In genomic region chrV:8495965-8496364, ce11 we compare ENCODE assay signal across 7 worm cellular contexts.
A peak's percentile ranks its signal among the peaks of the same experiment; 100 is the strongest.
TF ChIP-seq lines count a peak whose summit lies in the region.

No protein-coding gene starts in this region.

TF ChIP-seq in whole organism, L1 larva, 84 proteins besides CTCF, POLR2A, EP300 and RAD21 (continues in another document):
- TF ChIP-seq egl-13 (tag; optimal IDR thresholded peaks at IDR 0.05; lab: Kevin White, UChicago) (no peak), isw-1 (GFP tag; IDR thresholded peaks at IDR 0.05; lab: Robert Waterston, UW) (no peak), lin-13 (GFP tag; optimal IDR thresholded peaks at IDR 0.05; lab: Kevin White, UChicago) (no peak), ces-1 (GFP tag; optimal IDR thresholded peaks at IDR 0.05; lab: Kevin White, UChicago) (no peak), vab-15 (tag; optimal IDR thresholded peaks at IDR 0.05; lab: Kevin White, UChicago) (no peak), snu-23 (GFP tag; optimal IDR thresholded peaks at IDR 0.05; lab: Kevin White, UChicago) (peak; percentile 3), zip-4 (GFP tag; optimal IDR thresholded peaks at IDR 0.05; lab: Kevin White, UChicago) (no peak), nhr-20 (tag; optimal IDR thresholded peaks at IDR 0.05; lab: Kevin White, UChicago) (no peak), C04F5.9 (tag; optimal IDR thresholded peaks at IDR 0.05; lab: Kevin White, UChicago) (no peak), jun-1 (tag; optimal IDR thresholded peaks at IDR 0.05; lab: Kevin White, UChicago) (no peak), nhr-12 (tag; optimal IDR thresholded peaks at IDR 0.05; lab: Kevin White, UChicago) (no peak), lsy-2 (tag; optimal IDR thresholded peaks at IDR 0.05; lab: Kevin White, UChicago) (no peak), grh-1 (GFP tag; IDR thresholded peaks at IDR 0.05; lab: Robert Waterston, UW) (no peak), pax-3 (tag; optimal IDR thresholded peaks at IDR 0.05; lab: Kevin White, UChicago) (no peak)

TF ChIP-seq in whole organism, L2 larva, 48 proteins besides CTCF, POLR2A, EP300 and RAD21 (continues in another document):
- TF ChIP-seq ceh-82 (tag; optimal IDR thresholded peaks at IDR 0.05; lab: Kevin White, UChicago) (no peak), elt-1 (tag; optimal IDR thresholded peaks at IDR 0.05; lab: Kevin White, UChicago) (no peak), nhr-12 (tag; optimal IDR thresholded peaks at IDR 0.05; lab: Kevin White, UChicago) (no peak), unc-39 (tag; optimal IDR thresholded peaks at IDR 0.05; lab: Kevin White, UChicago) (no peak), mdl-1 (tag; optimal IDR thresholded peaks at IDR 0.05; lab: Kevin White, UChicago) (no peak), sma-3 (GFP tag; optimal IDR thresholded peaks at IDR 0.05; lab: Kevin White, UChicago) (no peak), nhr-129 (tag; optimal IDR thresholded peaks at IDR 0.05; lab: Kevin White, UChicago) (peak; percentile 48), sma-9 (GFP tag; optimal IDR thresholded peaks at IDR 0.05; lab: Kevin White, UChicago) (no peak), sma-9 (tag; optimal IDR thresholded peaks at IDR 0.05; lab: Kevin White, UChicago) (no peak), C34F6.9 (tag; optimal IDR thresholded peaks at IDR 0.05; lab: Kevin White, UChicago) (no peak), skn-1 (tag; optimal IDR thresholded peaks at IDR 0.05; lab: Kevin White, UChicago) (no peak), nhr-77 (tag; optimal IDR thresholded peaks at IDR 0.05; lab: Kevin White, UChicago) (no peak), unc-55 (GFP tag; optimal IDR thresholded peaks at IDR 0.05; lab: Kevin White, UChicago) (no peak), lin-11 (tag; optimal IDR thresholded peaks at IDR 0.05; lab: Kevin White, UChicago) (no peak)

TF ChIP-seq in whole organism, L3 larva, 47 proteins besides CTCF, POLR2A, EP300 and RAD21:
- TF ChIP-seq snpc-4 (tag; optimal IDR thresholded peaks at IDR 0.05; lab: Kevin White, UChicago) = peak; percentile 4
- peak; percentile 22 for TF ChIP-seq elt-2 (tag; optimal IDR thresholded peaks at IDR 0.05; lab: Kevin White, UChicago)
- no peak for TF ChIP-seq mml-1 (tag; optimal IDR thresholded peaks at IDR 0.05; lab: Kevin White, UChicago)
- TF ChIP-seq lin-15B (tag; optimal IDR thresholded peaks at IDR 0.05; lab: Kevin White, UChicago) = no peak

TF ChIP-seq in whole organism, L4 larva, 104 proteins besides CTCF, POLR2A, EP300 and RAD21 (continues in another document):
- TF ChIP-seq unc-39 (tag; optimal IDR thresholded peaks at IDR 0.05; lab: Kevin White, UChicago) = no peak
- no peak for TF ChIP-seq zip-2 (tag; optimal IDR thresholded peaks at IDR 0.05; lab: Kevin White, UChicago)
- no peak for TF ChIP-seq Y5F2A.4 (GFP tag; optimal IDR thresholded peaks at IDR 0.05; lab: Kevin White, UChicago)
- TF ChIP-seq skn-1 (tag; optimal IDR thresholded peaks at IDR 0.05; lab: Kevin White, UChicago) = no peak
- no peak for TF ChIP-seq daf-8 (GFP tag; IDR thresholded peaks at IDR 0.05; lab: Robert Waterston, UW)
- TF ChIP-seq unc-130 (GFP tag; optimal IDR thresholded peaks at IDR 0.05; lab: Kevin White, UChicago) = peak; percentile 36
- TF ChIP-seq ceh-28 (tag; optimal IDR thresholded peaks at IDR 0.05; lab: Kevin White, UChicago) = no peak
- TF ChIP-seq arid-1 (GFP tag; conservative IDR thresholded peaks at IDR 0.05; lab: Robert Waterston, UW) = peak; percentile 43; the same call in 1 of the 2 replicates
- peak; percentile 69 for TF ChIP-seq lim-7 (GFP tag; IDR thresholded peaks at IDR 0.05; lab: Robert Waterston, UW)
- 0 out of 2 replicates have a peak, but pooled peaks have one; percentile 62 for TF ChIP-seq dmd-8 (GFP tag; IDR thresholded peaks at IDR 0.05; lab: Robert Waterston, UW)
- TF ChIP-seq dmd-6 (GFP tag; IDR thresholded peaks at IDR 0.05; lab: Robert Waterston, UW) = peak; percentile 34; the same call in 1 of the 2 replicates
- no peak for TF ChIP-seq ama-1 (optimal IDR thresholded peaks at IDR 0.05; lab: Kevin White, UChicago)
- peak; percentile 46; the same call in 1 of the 2 replicates for TF ChIP-seq tra-1 (GFP tag; IDR thresholded peaks at IDR 0.05; lab: Robert Waterston, UW)
- TF ChIP-seq nhr-48 (tag; optimal IDR thresholded peaks at IDR 0.05; lab: Kevin White, UChicago) = no peak
- 0 out of 2 replicates have a peak, but pooled peaks have one; percentile 11 for TF ChIP-seq lin-1 (GFP tag; IDR thresholded peaks at IDR 0.05; lab: Robert Waterston, UW)

TF ChIP-seq in whole organism, early embryonic, 17 proteins besides CTCF, POLR2A, EP300 and RAD21:
- TF ChIP-seq ama-1 (optimal IDR thresholded peaks at IDR 0.05; lab: Kevin White, UChicago) (no peak), B0310.2 (tag; optimal IDR thresholded peaks at IDR 0.05; lab: Kevin White, UChicago) (no peak), F13C5.2 (tag; optimal IDR thresholded peaks at IDR 0.05; lab: Kevin White, UChicago) (no peak), hmbx-1 (tag; optimal IDR thresholded peaks at IDR 0.05; lab: Kevin White, UChicago) (no peak), ceh-36 (tag; optimal IDR thresholded peaks at IDR 0.05; lab: Kevin White, UChicago) (no peak), tbx-37 (GFP tag; conservative IDR thresholded peaks at IDR 0.05; lab: Robert Waterston, UW) (no peak), flt-1 (GFP tag; IDR thresholded peaks at IDR 0.05; lab: Robert Waterston, UW) (no peak), pes-1 (GFP tag; IDR thresholded peaks at IDR 0.05; lab: Robert Waterston, UW) (peak; percentile 57; the same call in 1 of the 2 replicates)

TF ChIP-seq in whole organism, midembryonic, 9 proteins besides CTCF, POLR2A, EP300 and RAD21:
- TF ChIP-seq tab-1 (GFP tag; IDR thresholded peaks at IDR 0.05; lab: Robert Waterston, UW) (0 out of 2 replicates have a peak, but pooled peaks have one; percentile 8), ref-1 (GFP tag; conservative IDR thresholded peaks at IDR 0.05; lab: Robert Waterston, UW) (no peak)

TF ChIP-seq in whole organism, young adult, 124 proteins besides CTCF, POLR2A, EP300 and RAD21 (continues in another document):
- peak; percentile 29 for TF ChIP-seq lin-54 (GFP tag; optimal IDR thresholded peaks at IDR 0.05; lab: Kevin White, UChicago)
- TF ChIP-seq tbp1 (GFP tag; optimal IDR thresholded peaks at IDR 0.05; lab: Kevin White, UChicago) = peak; percentile 93
- no peak for TF ChIP-seq ztf-22 (GFP tag; optimal IDR thresholded peaks at IDR 0.05; lab: Kevin White, UChicago)
- peak; percentile 60; the same call in 1 of the 2 replicates for TF ChIP-seq hsf-1 (GFP tag; IDR thresholded peaks at IDR 0.05; lab: Robert Waterston, UW)
- no peak for TF ChIP-seq sea-2 (GFP tag; IDR thresholded peaks at IDR 0.05; lab: Robert Waterston, UW)
- no peak for TF ChIP-seq tbx-9 (tag; optimal IDR thresholded peaks at IDR 0.05; lab: Kevin White, UChicago; ENCODE audit: borderline replicate concordance)
- TF ChIP-seq dpff-1 (tag; optimal IDR thresholded peaks at IDR 0.05; lab: Kevin White, UChicago) = no peak
- TF ChIP-seq nhr-90 (tag; optimal IDR thresholded peaks at IDR 0.05; lab: Kevin White, UChicago) = peak; percentile 53
- TF ChIP-seq pbrm-1 (GFP tag; IDR thresholded peaks at IDR 0.05; lab: Robert Waterston, UW) = peak; percentile 58; the same call in 1 of the 2 replicates
- no peak for TF ChIP-seq F57C9.4 (tag; optimal IDR thresholded peaks at IDR 0.05; lab: Kevin White, UChicago)
- TF ChIP-seq ceh-100 (GFP tag; IDR thresholded peaks at IDR 0.05; lab: Robert Waterston, UW) = no peak
- no peak for TF ChIP-seq lin-40 (tag; optimal IDR thresholded peaks at IDR 0.05; lab: Kevin White, UChicago)
- TF ChIP-seq F57A8.1 (GFP tag; optimal IDR thresholded peaks at IDR 0.05; lab: Kevin White, UChicago) = no peak
- peak; percentile 16 for TF ChIP-seq ceh-27 (GFP tag; optimal IDR thresholded peaks at IDR 0.05; lab: Kevin White, UChicago)
- no peak for TF ChIP-seq atf-7 (tag; optimal IDR thresholded peaks at IDR 0.05; lab: Kevin White, UChicago)
- no peak for TF ChIP-seq ccch-3 (GFP tag; optimal IDR thresholded peaks at IDR 0.05; lab: Kevin White, UChicago)
- TF ChIP-seq bed-1 (GFP tag; IDR thresholded peaks at IDR 0.05; lab: Robert Waterston, UW) = no peak
- peak; percentile 62 for TF ChIP-seq sptf-2 (GFP tag; optimal IDR thresholded peaks at IDR 0.05; lab: Kevin White, UChicago)
- TF ChIP-seq B0035.1 (tag; optimal IDR thresholded peaks at IDR 0.05; lab: Kevin White, UChicago) = no peak
- TF ChIP-seq akir-1 (GFP tag; optimal IDR thresholded peaks at IDR 0.05; lab: Kevin White, UChicago) = no peak
- TF ChIP-seq lsl-1 (GFP tag; optimal IDR thresholded peaks at IDR 0.05; lab: Kevin White, UChicago) = peak; percentile 39
- 0 out of 2 replicates have a peak, but pooled peaks have one; percentile 40 for TF ChIP-seq attf-3 (GFP tag; conservative IDR thresholded peaks at IDR 0.05; lab: Robert Waterston, UW)
- TF ChIP-seq B0019.2 (GFP tag; conservative IDR thresholded peaks at IDR 0.05; lab: Robert Waterston, UW) = no peak
- peak; percentile 33 for TF ChIP-seq madf-10 (tag; optimal IDR thresholded peaks at IDR 0.05; lab: Kevin White, UChicago)
- TF ChIP-seq dox-1 (GFP tag; IDR thresholded peaks at IDR 0.05; lab: Robert Waterston, UW) = peak; percentile 82
- no peak for TF ChIP-seq lir-1 (GFP tag; conservative IDR thresholded peaks at IDR 0.05; lab: Robert Waterston, UW)
- peak; percentile 46; the same call in 1 of the 2 replicates for TF ChIP-seq Y53G8AR.9 (GFP tag; conservative IDR thresholded peaks at IDR 0.05; lab: Robert Waterston, UW)
- no peak for TF ChIP-seq athp-1 (tag; optimal IDR thresholded peaks at IDR 0.05; lab: Kevin White, UChicago)
- TF ChIP-seq K11D2.4 (GFP tag; IDR thresholded peaks at IDR 0.05; lab: Robert Waterston, UW) = no peak
- TF ChIP-seq rpc-1 (optimal IDR thresholded peaks at IDR 0.05; lab: Kevin White, UChicago) = peak; percentile 72
- TF ChIP-seq rpc-1 (tag; optimal IDR thresholded peaks at IDR 0.05; lab: Kevin White, UChicago) = peak; percentile 88
- no peak for TF ChIP-seq ekl-4 (GFP tag; IDR thresholded peaks at IDR 0.05; lab: Robert Waterston, UW)
- no peak for TF ChIP-seq F22D6.2 (tag; optimal IDR thresholded peaks at IDR 0.05; lab: Kevin White, UChicago)
- peak; percentile 89 for TF ChIP-seq him-1 (tag; optimal IDR thresholded peaks at IDR 0.05; lab: Kevin White, UChicago)
- no peak for TF ChIP-seq Y79H2A.3 (GFP tag; conservative IDR thresholded peaks at IDR 0.05; lab: Robert Waterston, UW)
- TF ChIP-seq tlf-1 (GFP tag; optimal IDR thresholded peaks at IDR 0.05; lab: Kevin White, UChicago) = no peak
- TF ChIP-seq F33H1.4 (GFP tag; IDR thresholded peaks at IDR 0.05; lab: Robert Waterston, UW) = no peak; the same call in 1 of the 2 replicates
- peak; percentile 47 for TF ChIP-seq ztf-18 (tag; optimal IDR thresholded peaks at IDR 0.05; lab: Kevin White, UChicago)
- peak in 1 of 2 experiments; percentile 68 for TF ChIP-seq rec-8 (tag; optimal IDR thresholded peaks at IDR 0.05; lab: Kevin White, UChicago)
- 0 out of 2 replicates have a peak, but pooled peaks have one; percentile 14 for TF ChIP-seq Y56A3A.18 (GFP tag; IDR thresholded peaks at IDR 0.05; lab: Robert Waterston, UW)
- no peak for TF ChIP-seq ztf-26 (tag; optimal IDR thresholded peaks at IDR 0.05; lab: Kevin White, UChicago)
- no peak for TF ChIP-seq lag-1 (GFP tag; IDR thresholded peaks at IDR 0.05; lab: Robert Waterston, UW)
